Worm (Caenorhabditis elegans) whole organism, L4 larva: Measurements from ENCODE around the gene F53B3.5.

Experiments
- F44E2.7 ChIP-seq: fragments of 200-800 bp; sonication (Bioruptor generic); IDR thresholded peaks from 2 replicates; pipeline ENCODE4 v2.1.2; 2022; ENCODE audit warnings: missing genetic modification characterization, missing compliant biosample characterization
- T26A8.4 ChIP-seq: fragments of 200-800 bp; sonication (Bioruptor generic); IDR thresholded peaks from 2 replicates; pipeline ENCODE4 v1.3.6; 2022; ENCODE audit warnings: missing genetic modification characterization, missing compliant biosample characterization
- Y75B8A.6 ChIP-seq: fragments of 200-800 bp; sonication (Bioruptor generic); IDR thresholded peaks from 2 replicates; pipeline ENCODE4 v1.3.6; 2022; ENCODE audit warnings: missing genetic modification reagents, missing genetic modification characterization, missing compliant biosample characterization
- ZK546.5 ChIP-seq, 2 experiments: sonication (generic microtip); optimal IDR thresholded peaks; 2 replicates each; lab custom pipeline; 2017; ENCODE audit warnings: missing biosample characterization in 2 of 2, missing genetic modification characterization in 2 of 2
- aha-1 ChIP-seq: fragments of 150-350 bp; peaks from one replicate; lab custom pipeline; 2014; ENCODE audit warnings: missing biosample characterization, missing genetic modification characterization
- ceh-20 ChIP-seq: fragments of 200-800 bp; sonication (Bioruptor generic); IDR thresholded peaks from 2 replicates; pipeline ENCODE4 v1.3.6; 2022; ENCODE audit warnings: missing genetic modification reagents, missing genetic modification characterization, missing compliant biosample characterization
- ceh-28 ChIP-seq: fragments of 150-350 bp; optimal IDR thresholded peaks from 2 replicates; lab custom pipeline; 2014; ENCODE audit warnings: missing biosample characterization, missing genetic modification reagents, missing genetic modification characterization
- ceh-62 ChIP-seq: sonication (generic microtip); optimal IDR thresholded peaks from 2 replicates; lab custom pipeline; 2017; ENCODE audit warnings: missing biosample characterization, missing genetic modification characterization
- ceh-82 ChIP-seq: sonication (generic microtip); optimal IDR thresholded peaks from 2 replicates; lab custom pipeline; 2017; ENCODE audit warnings: missing biosample characterization, missing genetic modification characterization
- cey-2 ChIP-seq: sonication (generic microtip); optimal IDR thresholded peaks from 3 replicates; lab custom pipeline; 2017; ENCODE audit warnings: missing genetic modification characterization, mild to moderate bottlenecking, missing compliant biosample characterization, antibody characterized with exemption, borderline replicate concordance; ENCODE audit not compliant: insufficient read depth
- daf-19 ChIP-seq: fragments of 200-800 bp; sonication (Bioruptor generic); conservative IDR thresholded peaks from 2 replicates; pipeline ENCODE4 v1.3.6; 2022; ENCODE audit warnings: missing genetic modification characterization, missing compliant biosample characterization
- dmd-6 ChIP-seq: fragments of 200-800 bp; sonication (Bioruptor generic); IDR thresholded peaks from 2 replicates; pipeline ENCODE4 v1.3.6; 2022; ENCODE audit warnings: missing genetic modification reagents, missing genetic modification characterization, missing compliant biosample characterization
- dmd-9 ChIP-seq: fragments of 200-800 bp; sonication (Bioruptor generic); IDR thresholded peaks from 2 replicates; pipeline ENCODE4 v1.3.6; 2022; ENCODE audit warnings: missing genetic modification reagents, missing genetic modification characterization, missing compliant biosample characterization
- duxl-1 ChIP-seq: sonication (generic microtip); optimal IDR thresholded peaks from 2 replicates; lab custom pipeline; 2016; ENCODE audit warnings: mild to moderate bottlenecking, missing genetic modification characterization, moderate library complexity, missing compliant biosample characterization; ENCODE audit not compliant: poor library complexity
- dve-1 ChIP-seq: sonication (generic microtip); optimal IDR thresholded peaks from 2 replicates; lab custom pipeline; 2017; ENCODE audit warnings: antibody characterized with exemption, mild to moderate bottlenecking, missing genetic modification characterization, missing compliant biosample characterization; ENCODE audit not compliant: insufficient read depth
- gei-8 ChIP-seq: fragments of 200-800 bp; sonication (Bioruptor generic); optimal IDR thresholded peaks from 2 replicates; lab custom pipeline; 2018; ENCODE audit warnings: mild to moderate bottlenecking, missing genetic modification characterization, missing compliant biosample characterization
- hlh-11 ChIP-seq: fragments of 200-800 bp; sonication (Bioruptor generic); optimal IDR thresholded peaks from 2 replicates; lab custom pipeline; 2018; ENCODE audit warnings: mild to moderate bottlenecking, missing genetic modification characterization, missing compliant biosample characterization
- hlh-30 ChIP-seq: sonication (generic microtip); optimal IDR thresholded peaks from 2 replicates; lab custom pipeline; 2017; ENCODE audit warnings: antibody characterized with exemption, mild to moderate bottlenecking, missing genetic modification characterization, missing compliant biosample characterization; ENCODE audit not compliant: insufficient read depth
- hmg-1.1 ChIP-seq: fragments of 200-800 bp; sonication (Bioruptor generic); IDR thresholded peaks from 2 replicates; pipeline ENCODE4 v1.3.6; 2022; ENCODE audit warnings: missing genetic modification reagents, missing genetic modification characterization, missing compliant biosample characterization
- lim-7 ChIP-seq: fragments of 200-800 bp; sonication (Bioruptor generic); IDR thresholded peaks from 2 replicates; pipeline ENCODE4 v1.3.6; 2022; ENCODE audit warnings: missing genetic modification characterization, missing compliant biosample characterization
- lin-13 ChIP-seq: fragments of 150-350 bp; optimal IDR thresholded peaks from 2 replicates; lab custom pipeline; 2014; ENCODE audit warnings: missing biosample characterization, missing genetic modification reagents, missing genetic modification characterization
- lir-3 ChIP-seq: sonication (generic microtip); optimal IDR thresholded peaks from 2 replicates; lab custom pipeline; 2016; ENCODE audit warnings: mild to moderate bottlenecking, missing genetic modification characterization, missing compliant biosample characterization
- lsy-2 ChIP-seq, 2 experiments: fragments of 150-350 bp in 1 of 2; sonication (generic microtip) in 1 of 2; optimal IDR thresholded peaks; 2 replicates each; lab custom pipeline; 2014 to 2017; ENCODE audit warnings: missing biosample characterization in 2 of 2, missing genetic modification characterization in 2 of 2
- mdl-1 ChIP-seq, 2 experiments: fragments of 150-350 bp in 1 of 2; sonication (generic microtip) in 1 of 2; optimal IDR thresholded peaks; 2 replicates each; lab custom pipeline; 2014 to 2017; ENCODE audit warnings: missing biosample characterization in 2 of 2, missing genetic modification characterization in 2 of 2
- mes-2 ChIP-seq: sonication (generic microtip); optimal IDR thresholded peaks from 2 replicates; lab custom pipeline; 2016; ENCODE audit warnings: missing genotype, mild to moderate bottlenecking, missing genetic modification characterization, missing compliant biosample characterization; ENCODE audit not compliant: poor library complexity, severe bottlenecking
- mxl-2 ChIP-seq: fragments of 200-800 bp; sonication (Bioruptor generic); conservative IDR thresholded peaks from 2 replicates; pipeline ENCODE4 v1.3.6; 2022; ENCODE audit warnings: missing genetic modification reagents, missing genetic modification characterization, missing compliant biosample characterization
- nhr-10 ChIP-seq: fragments of 150-350 bp; optimal IDR thresholded peaks from 2 replicates; lab custom pipeline; 2014; ENCODE audit warnings: missing biosample characterization, missing genetic modification characterization
- nhr-102 ChIP-seq: sonication (generic microtip); optimal IDR thresholded peaks from 2 replicates; lab custom pipeline; 2016; ENCODE audit warnings: mild to moderate bottlenecking, missing genetic modification characterization, moderate library complexity, missing compliant biosample characterization
- nhr-237 ChIP-seq: sonication (generic microtip); optimal IDR thresholded peaks from 2 replicates; lab custom pipeline; 2017; ENCODE audit warnings: missing biosample characterization, missing genetic modification characterization
- nhr-28 ChIP-seq: fragments of 150-350 bp; optimal IDR thresholded peaks from 2 replicates; lab custom pipeline; 2014; ENCODE audit warnings: missing biosample characterization, missing genetic modification characterization
- nhr-48 ChIP-seq: sonication (generic microtip); optimal IDR thresholded peaks from 2 replicates; lab custom pipeline; 2016; ENCODE audit warnings: mild to moderate bottlenecking, missing genetic modification characterization, missing compliant biosample characterization
- nhr-77 ChIP-seq: fragments of 150-350 bp; optimal IDR thresholded peaks from 2 replicates; lab custom pipeline; 2014; ENCODE audit warnings: missing biosample characterization, missing genetic modification characterization
- php-3 ChIP-seq: fragments of 200-800 bp; sonication (Bioruptor generic); IDR thresholded peaks from 2 replicates; pipeline ENCODE4 v1.3.6; 2022; ENCODE audit warnings: missing genetic modification reagents, missing genetic modification characterization, missing compliant biosample characterization
- pqm-1 ChIP-seq: sonication (generic microtip); optimal IDR thresholded peaks from 2 replicates; lab custom pipeline; 2017; ENCODE audit warnings: missing biosample characterization, missing genetic modification characterization
- rbr-2 ChIP-seq: sonication (generic microtip); optimal IDR thresholded peaks from 2 replicates; lab custom pipeline; 2016; ENCODE audit warnings: missing genotype, missing genetic modification characterization, missing compliant biosample characterization
- sdz-12 ChIP-seq: fragments of 200-800 bp; sonication (Bioruptor generic); optimal IDR thresholded peaks from 2 replicates; lab custom pipeline; 2018; ENCODE audit warnings: mild to moderate bottlenecking, missing genetic modification characterization, missing compliant biosample characterization
- snpc-4 ChIP-seq: fragments of 150-350 bp; optimal IDR thresholded peaks from 2 replicates; lab custom pipeline; 2014; ENCODE audit warnings: missing biosample characterization, missing genetic modification characterization
- unc-39 ChIP-seq: sonication (generic microtip); optimal IDR thresholded peaks from 2 replicates; lab custom pipeline; 2017; ENCODE audit warnings: missing biosample characterization, missing genetic modification characterization
- unc-62 ChIP-seq, 3 experiments: fragments of 150-350 bp in 1 of 3; sonication (generic microtip); optimal IDR thresholded peaks in 2 of 3; peaks in 1 of 3; 1 replicate in 1 of 3; 2 replicates in 2 of 3; lab custom pipeline; 2014 to 2017; ENCODE audit warnings: missing biosample characterization in 3 of 3, missing genetic modification characterization in 3 of 3, missing genetic modification reagents in 3 of 3, missing genotype in 1 of 3
- zfp-3 ChIP-seq: fragments of 200-800 bp; sonication (Bioruptor generic); conservative IDR thresholded peaks from 2 replicates; pipeline ENCODE4 v1.3.6; 2022; ENCODE audit warnings: missing genetic modification reagents, missing genetic modification characterization, missing compliant biosample characterization

The F53B3.5 gene

DNA sequence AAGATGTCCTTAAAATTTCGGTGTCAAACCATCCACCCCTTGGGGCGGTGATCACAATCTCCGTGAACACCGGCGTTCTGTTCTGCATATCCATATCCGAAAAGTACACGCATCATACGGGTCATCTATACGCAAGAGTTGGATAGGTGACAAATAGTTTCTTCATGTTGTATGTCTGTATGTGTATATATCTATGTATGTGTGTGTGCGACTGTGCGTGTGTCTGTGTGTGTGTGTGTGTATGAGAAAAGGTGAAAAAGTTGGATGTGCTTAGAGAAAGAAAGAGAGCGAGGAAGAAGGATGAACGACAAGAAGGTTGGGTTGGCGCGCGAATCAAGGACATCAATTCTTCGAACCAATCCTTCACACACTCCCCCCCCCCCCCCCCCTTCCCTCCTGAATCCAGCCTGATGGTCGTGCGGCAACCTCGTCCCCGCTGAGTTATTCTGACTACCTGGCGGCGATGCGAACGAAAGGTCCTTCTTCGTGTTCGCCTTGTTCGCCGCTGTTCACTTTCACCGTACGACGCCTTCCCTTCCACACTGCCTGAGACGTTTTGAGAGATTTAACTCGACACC is 28.0 kb upstream of the F53B3.5 start (continued):
- no peak for TF ChIP-seq php-3 (GFP tag; lab: Robert Waterston, UW)
- TF ChIP-seq nhr-48 (tag; lab: Kevin White, UChicago) = no peak
- TF ChIP-seq snpc-4 (tag; lab: Kevin White, UChicago) = no peak
- no peak for TF ChIP-seq lin-13 (GFP tag; lab: Kevin White, UChicago)
- TF ChIP-seq duxl-1 (tag; lab: Kevin White, UChicago) = no peak
- TF ChIP-seq ceh-20 (GFP tag; lab: Robert Waterston, UW) = no peak
- no peak for TF ChIP-seq ceh-28 (tag; lab: Kevin White, UChicago)
- no peak for TF ChIP-seq mxl-2 (GFP tag; lab: Robert Waterston, UW)
- TF ChIP-seq nhr-237 (tag; lab: Kevin White, UChicago) = no peak
- no peak for TF ChIP-seq mes-2 (tag; lab: Kevin White, UChicago)
- peak in 1 of 2 experiments; percentile 10 for TF ChIP-seq mdl-1 (tag; optimal IDR thresholded peaks at IDR 0.05; lab: Kevin White, UChicago)
- no peak for TF ChIP-seq unc-39 (tag; lab: Kevin White, UChicago)
- no peak for TF ChIP-seq lir-3 (tag; lab: Kevin White, UChicago)
- no peak for TF ChIP-seq ceh-82 (tag; lab: Kevin White, UChicago)
- TF ChIP-seq lsy-2 (tag; optimal IDR thresholded peaks at IDR 0.05; lab: Kevin White, UChicago) = no peak
- TF ChIP-seq nhr-10 (tag; lab: Kevin White, UChicago) = no peak
- no peak for TF ChIP-seq nhr-77 (tag; lab: Kevin White, UChicago)
- no peak for TF ChIP-seq F44E2.7
- no peak for TF ChIP-seq gei-8 (GFP tag; lab: Kevin White, UChicago)
- TF ChIP-seq sdz-12 (GFP tag; lab: Kevin White, UChicago) = no peak
- TF ChIP-seq T26A8.4 (GFP tag; lab: Robert Waterston, UW) = no peak
- no peak for TF ChIP-seq daf-19 (GFP tag; lab: Robert Waterston, UW)
- TF ChIP-seq lim-7 (GFP tag; lab: Robert Waterston, UW) = no peak
- no peak for TF ChIP-seq zfp-3 (GFP tag; lab: Robert Waterston, UW)
- TF ChIP-seq hmg-1.1 (GFP tag; lab: Robert Waterston, UW) = no peak
- no peak for TF ChIP-seq dmd-6 (GFP tag; lab: Robert Waterston, UW)
- TF ChIP-seq ZK546.5 (tag; optimal IDR thresholded peaks at IDR 0.05; lab: Kevin White, UChicago) = no peak
- TF ChIP-seq ceh-62 (tag; lab: Kevin White, UChicago) = no peak
- TF ChIP-seq, all 104 proteins: peak for 9

DNA sequence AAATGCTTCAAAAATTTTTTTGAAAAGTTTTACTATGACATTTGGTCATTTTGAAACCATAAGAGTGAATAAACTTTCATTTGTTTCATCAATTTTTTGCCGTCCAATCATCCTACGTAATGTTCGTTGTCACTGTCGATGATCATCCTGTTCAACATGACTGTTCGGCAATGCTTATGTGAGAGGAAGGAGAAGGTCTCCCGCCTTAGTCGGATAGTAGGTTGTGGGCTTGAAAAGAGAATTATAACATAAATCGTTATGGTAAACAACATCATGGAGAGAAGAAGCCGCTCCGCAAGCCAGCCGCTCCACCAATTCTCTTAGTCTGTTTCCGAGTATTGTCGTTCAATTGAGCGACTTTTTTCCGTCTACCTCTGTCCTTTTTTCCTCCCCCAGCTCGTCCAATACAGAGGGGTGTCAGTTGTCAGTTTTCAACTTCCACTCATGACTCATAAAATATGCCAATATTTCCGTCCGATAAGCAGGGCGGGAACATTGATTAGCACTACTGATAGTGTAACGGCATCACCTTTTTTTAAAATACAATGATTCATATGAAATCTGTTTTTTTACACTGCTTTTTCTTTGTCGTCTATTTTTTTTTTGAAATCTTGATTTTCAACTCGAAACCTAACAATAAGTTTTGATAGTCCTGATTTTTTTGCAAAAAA is 26.8 kb upstream of the F53B3.5 start:
- TF ChIP-seq unc-62 (GFP tag; optimal IDR thresholded peaks at IDR 0.05 in 1 of 2; lab: Kevin White, UChicago) = peak in 1 of 2 experiments; percentile 97
- no peak for TF ChIP-seq unc-62 (tag; optimal IDR thresholded peaks at IDR 0.05; lab: Kevin White, UChicago)
- TF ChIP-seq dmd-9 (GFP tag; lab: Robert Waterston, UW) = no peak
- TF ChIP-seq hlh-30 (tag; lab: Kevin White, UChicago) = peak; percentile 13
- no peak for TF ChIP-seq rbr-2 (tag; lab: Kevin White, UChicago)
- TF ChIP-seq nhr-102 (tag; lab: Kevin White, UChicago) = no peak
- no peak for TF ChIP-seq cey-2 (tag; lab: Kevin White, UChicago)
- peak; percentile 61 for TF ChIP-seq dmd-6 (GFP tag; lab: Robert Waterston, UW)
- TF ChIP-seq dve-1 (tag; lab: Kevin White, UChicago) = peak; percentile 18
- no peak for TF ChIP-seq ceh-28 (tag; lab: Kevin White, UChicago)
- peak; percentile 9 for TF ChIP-seq nhr-28 (tag; lab: Kevin White, UChicago)
- no peak for TF ChIP-seq Y75B8A.6 (GFP tag; lab: Robert Waterston, UW)
- peak; percentile 93 for TF ChIP-seq pqm-1
- peak; percentile 44 for TF ChIP-seq hlh-11 (tag; lab: Kevin White, UChicago)
- no peak for TF ChIP-seq aha-1 (tag; lab: Kevin White, UChicago)
